Fruit fly (Drosophila melanogaster): ENCODE measurements around the gene CG17141.

CG17141 gene

DNA sequence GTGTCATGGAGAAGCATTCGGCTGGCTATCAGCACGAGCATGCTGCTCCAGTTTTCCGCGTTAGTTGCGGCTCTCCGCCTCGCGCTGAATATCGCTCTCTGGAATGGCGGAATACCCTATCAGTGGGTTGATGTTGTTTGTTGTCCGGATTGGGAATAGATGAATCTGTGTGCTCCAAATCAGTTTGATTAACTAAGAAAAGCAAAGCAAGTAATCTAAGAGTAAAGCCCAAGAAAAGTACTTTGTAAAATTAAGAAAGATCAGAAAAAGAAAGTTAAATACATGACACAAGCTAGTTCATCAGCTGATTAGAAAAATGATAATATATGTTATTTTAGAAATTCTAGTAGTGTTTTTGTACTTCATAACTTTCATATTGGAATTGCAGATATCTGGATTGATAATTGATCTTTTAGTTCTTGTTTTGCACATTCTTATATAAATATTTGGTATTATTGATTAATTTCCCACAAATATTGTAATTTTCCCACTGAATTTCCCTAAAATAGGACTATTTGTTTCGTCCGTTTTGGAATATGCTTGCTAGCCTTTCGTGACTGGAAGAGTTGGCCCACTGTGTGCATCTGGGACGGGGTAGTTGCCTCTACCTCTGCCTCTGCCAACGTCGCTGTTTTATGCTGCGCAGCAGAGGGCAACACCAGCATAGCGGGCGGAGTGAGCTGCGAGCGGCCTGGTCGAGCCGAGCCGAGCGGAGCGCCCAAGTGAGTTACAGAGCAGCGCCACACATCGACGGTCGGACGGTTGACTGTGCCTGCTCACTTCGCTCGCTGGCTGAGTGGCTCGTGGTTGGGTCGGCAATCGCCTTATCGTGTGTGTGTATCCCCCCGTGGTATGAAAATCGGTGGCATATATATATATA is 6.7 kb upstream of the CG17141 start (continued):
- peak; percentile 38 for TF ChIP-seq scrt (GFP tag; optimal IDR thresholded peaks at IDR 0.05)
- peak; percentile 35 for TF ChIP-seq bab2 (GFP tag; optimal IDR thresholded peaks at IDR 0.05)
- TF ChIP-seq chinmo (GFP tag; IDR thresholded peaks at IDR 0.05; ENCODE audit: partially characterized antibody): peak; percentile 89; the same call in 2 of the 4 replicates
- no peak for TF ChIP-seq usp (GFP tag; optimal IDR thresholded peaks at IDR 0.05)
- TF ChIP-seq CG8281 (tag; optimal IDR thresholded peaks at IDR 0.05): peak; percentile 39
- TF ChIP-seq gro (GFP tag; optimal IDR thresholded peaks at IDR 0.05): no peak
- TF ChIP-seq CG2889 (GFP tag; IDR thresholded peaks at IDR 0.05): 0 out of 3 replicates have a peak, but pooled peaks have one; percentile 16
- TF ChIP-seq D (optimal IDR thresholded peaks at IDR 0.05): no peak
- TF ChIP-seq D (GFP tag; optimal IDR thresholded peaks at IDR 0.05): peak; percentile 59
- no peak for TF ChIP-seq prd (optimal IDR thresholded peaks at IDR 0.05)
- peak; percentile 49; the same call in 2 of the 3 replicates for TF ChIP-seq prd (GFP tag; IDR thresholded peaks at IDR 0.05)
- TF ChIP-seq C15 (GFP tag; IDR thresholded peaks at IDR 0.05): no peak
- no peak for TF ChIP-seq CG7963 (GFP tag; IDR thresholded peaks at IDR 0.05; ENCODE audit: partially characterized antibody)
- no peak for TF ChIP-seq grn (GFP tag; optimal IDR thresholded peaks at IDR 0.05)
- TF ChIP-seq nerfin-1 (tag; optimal IDR thresholded peaks at IDR 0.05): peak; percentile 17
- peak; percentile 70; the same call in 1 of the 2 replicates for TF ChIP-seq CG32767 (GFP tag; IDR thresholded peaks at IDR 0.05)
- peak; percentile 83 for TF ChIP-seq CG11504 (tag; optimal IDR thresholded peaks at IDR 0.05)
- no peak for TF ChIP-seq p53 (GFP tag; optimal IDR thresholded peaks at IDR 0.05)
- TF ChIP-seq CG3065 (GFP tag; optimal IDR thresholded peaks at IDR 0.05): no peak
- no peak for TF ChIP-seq Taf1 (GFP tag; IDR thresholded peaks at IDR 0.05)
- no peak for TF ChIP-seq Opbp (GFP tag; IDR thresholded peaks at IDR 0.05; ENCODE audit: partially characterized antibody)
- peak; percentile 71 for TF ChIP-seq CG12391 (tag; optimal IDR thresholded peaks at IDR 0.05)
- TF ChIP-seq jigr1 (GFP tag; IDR thresholded peaks at IDR 0.05): peak; percentile 51; the same call in 1 of the 3 replicates
- TF ChIP-seq CG4617 (GFP tag; optimal IDR thresholded peaks at IDR 0.05; ENCODE audit: borderline replicate concordance): no peak
- TF ChIP-seq Elba2 (GFP tag; optimal IDR thresholded peaks at IDR 0.05): no peak
- TF ChIP-seq Poxn (GFP tag; IDR thresholded peaks at IDR 0.05): no peak
- TF ChIP-seq Hsf (GFP tag; optimal IDR thresholded peaks at IDR 0.05): peak; percentile 64
- peak; percentile 46 for TF ChIP-seq CG3407 (GFP tag; optimal IDR thresholded peaks at IDR 0.05)
- peak; percentile 14; the same call in 1 of the 2 replicates for TF ChIP-seq CG11247 (GFP tag; IDR thresholded peaks at IDR 0.05)
- TF ChIP-seq Hey (tag; optimal IDR thresholded peaks at IDR 0.05): no peak
- TF ChIP-seq Meics (GFP tag; optimal IDR thresholded peaks at IDR 0.05): peak; percentile 77
- no peak for TF ChIP-seq eyg (GFP tag; optimal IDR thresholded peaks at IDR 0.05)
- peak; percentile 60 for TF ChIP-seq Hr3 (GFP tag; optimal IDR thresholded peaks at IDR 0.05)
- TF ChIP-seq CG6854 (GFP tag; optimal IDR thresholded peaks at IDR 0.05): peak; percentile 26
- peak; percentile 16 for TF ChIP-seq CG6765 (GFP tag; optimal IDR thresholded peaks at IDR 0.05)
- TF ChIP-seq CG10565 (GFP tag; optimal IDR thresholded peaks at IDR 0.05): no peak
- peak; percentile 9; the same call in 1 of the 2 replicates for TF ChIP-seq ttk (GFP tag; IDR thresholded peaks at IDR 0.05)
- TF ChIP-seq fru (optimal IDR thresholded peaks at IDR 0.05): no peak
- TF ChIP-seq ro (GFP tag; IDR thresholded peaks at IDR 0.05): no peak; the same call in 1 of the 2 replicates
- TF ChIP-seq Doc2 (GFP tag; IDR thresholded peaks at IDR 0.05): no peak
- no peak for TF ChIP-seq CG31365 (tag; optimal IDR thresholded peaks at IDR 0.05)
- TF ChIP-seq CG13287 (GFP tag; IDR thresholded peaks at IDR 0.05; ENCODE audit: partially characterized antibody): peak; percentile 54
- peak; percentile 4 for TF ChIP-seq slp2 (GFP tag; optimal IDR thresholded peaks at IDR 0.05)
- peak; percentile 26 for TF ChIP-seq Chrac-16 (GFP tag; optimal IDR thresholded peaks at IDR 0.05)
- TF ChIP-seq CG32532 (GFP tag; IDR thresholded peaks at IDR 0.05): peak; percentile 75
- no peak for TF ChIP-seq NC2β (GFP tag; optimal IDR thresholded peaks at IDR 0.05)
- no peak for TF ChIP-seq CG15073 (GFP tag; optimal IDR thresholded peaks at IDR 0.05)
- no peak for TF ChIP-seq Scr (GFP tag; IDR thresholded peaks at IDR 0.05; ENCODE audit: partially characterized antibody)
- TF ChIP-seq sqz (GFP tag; optimal IDR thresholded peaks at IDR 0.05): peak; percentile 62
- no peak for TF ChIP-seq salm (tag; optimal IDR thresholded peaks at IDR 0.05)
